Worm (Caenorhabditis elegans) whole organism, mixed stage, embryonic: Measurements from ENCODE around the gene F57H12.6.

Source experiments
- M03D4.4 ChIP-seq: sonication (generic microtip); optimal IDR thresholded peaks from 2 replicates; lab custom pipeline; 2017; ENCODE audit warnings: mild to moderate bottlenecking, missing genetic modification characterization, missing compliant biosample characterization
- bed-3 ChIP-seq: fragments of 200-800 bp; sonication (Bioruptor generic); optimal IDR thresholded peaks from 3 replicates; lab custom pipeline; 2018; ENCODE audit warnings: mild to moderate bottlenecking, missing genetic modification characterization, moderate library complexity, missing compliant biosample characterization
- blmp-1 ChIP-seq: fragments of 150-350 bp; optimal IDR thresholded peaks from 2 replicates; lab custom pipeline; 2014; ENCODE audit warnings: missing biosample characterization, missing genetic modification characterization
- ceh-39 ChIP-seq: fragments of 150-350 bp; optimal IDR thresholded peaks from 2 replicates; lab custom pipeline; 2014; ENCODE audit warnings: missing biosample characterization, missing genetic modification characterization
- ceh-43 ChIP-seq: fragments of 200-800 bp; sonication (Bioruptor generic); optimal IDR thresholded peaks from 2 replicates; lab custom pipeline; 2018; ENCODE audit warnings: mild to moderate bottlenecking, missing genetic modification characterization, moderate library complexity, missing compliant biosample characterization
- ces-1 ChIP-seq: fragments of 150-350 bp; optimal IDR thresholded peaks from 2 replicates; lab custom pipeline; 2014; ENCODE audit warnings: missing biosample characterization, missing genetic modification reagents, missing genetic modification characterization
- cnd-1 ChIP-seq: fragments of 200-800 bp; sonication (Bioruptor generic); optimal IDR thresholded peaks from 2 replicates; lab custom pipeline; 2018; ENCODE audit warnings: mild to moderate bottlenecking, missing genetic modification characterization, missing compliant biosample characterization
- drap-1 ChIP-seq: fragments of 200-800 bp; sonication (Bioruptor generic); optimal IDR thresholded peaks from 3 replicates; lab custom pipeline; 2018; ENCODE audit warnings: mild to moderate bottlenecking, missing genetic modification characterization, missing compliant biosample characterization
- elt-1 ChIP-seq: sonication (generic microtip); optimal IDR thresholded peaks from 2 replicates; lab custom pipeline; 2017; ENCODE audit warnings: missing genetic modification characterization, mild to moderate bottlenecking, missing compliant biosample characterization, antibody characterized with exemption, moderate library complexity, borderline replicate concordance; ENCODE audit not compliant: insufficient read depth
- elt-3 ChIP-seq: fragments of 150-350 bp; optimal IDR thresholded peaks from 2 replicates; lab custom pipeline; 2014; ENCODE audit warnings: missing biosample characterization, missing genetic modification characterization
- flh-1 ChIP-seq: fragments of 200-800 bp; sonication (Bioruptor generic); optimal IDR thresholded peaks from 2 replicates; lab custom pipeline; 2018; ENCODE audit warnings: mild to moderate bottlenecking, missing genetic modification characterization, moderate library complexity, missing compliant biosample characterization
- ham-2 ChIP-seq: fragments of 200-800 bp; sonication (Bioruptor generic); optimal IDR thresholded peaks from 2 replicates; lab custom pipeline; 2018; ENCODE audit warnings: mild to moderate bottlenecking, missing genetic modification characterization, missing compliant biosample characterization
- hlh-1 ChIP-seq: fragments of 150-350 bp; optimal IDR thresholded peaks from 2 replicates; lab custom pipeline; 2014; ENCODE audit warnings: missing biosample characterization, missing genetic modification reagents, missing genetic modification characterization
- lin-13 ChIP-seq: fragments of 150-350 bp; optimal IDR thresholded peaks from 2 replicates; lab custom pipeline; 2014; ENCODE audit warnings: missing biosample characterization, missing genetic modification characterization
- lin-32 ChIP-seq: fragments of 200-800 bp; sonication (Bioruptor generic); optimal IDR thresholded peaks from 2 replicates; lab custom pipeline; 2018; ENCODE audit warnings: mild to moderate bottlenecking, missing genetic modification characterization, missing compliant biosample characterization
- lsy-2 ChIP-seq: fragments of 150-350 bp; optimal IDR thresholded peaks from 2 replicates; lab custom pipeline; 2014; ENCODE audit warnings: missing biosample characterization, missing genetic modification characterization
- mep-1 ChIP-seq: fragments of 150-350 bp; optimal IDR thresholded peaks from 2 replicates; lab custom pipeline; 2017; ENCODE audit warnings: missing biosample characterization, missing genetic modification reagents, missing genetic modification characterization, inconsistent platforms
- nhr-12 ChIP-seq: fragments of 150-350 bp; optimal IDR thresholded peaks from 2 replicates; lab custom pipeline; 2014; ENCODE audit warnings: missing biosample characterization, missing genetic modification characterization
- nhr-2 ChIP-seq: fragments of 150-350 bp; optimal IDR thresholded peaks from 2 replicates; lab custom pipeline; 2014; ENCODE audit warnings: missing biosample characterization, missing genetic modification characterization
- nhr-237 ChIP-seq: fragments of 150-350 bp; optimal IDR thresholded peaks from 2 replicates; lab custom pipeline; 2014; ENCODE audit warnings: missing biosample characterization, missing genetic modification characterization
- nhr-28 ChIP-seq: fragments of 150-350 bp; optimal IDR thresholded peaks from 2 replicates; lab custom pipeline; 2014; ENCODE audit warnings: missing biosample characterization, missing genetic modification characterization
- nhr-76 ChIP-seq: sonication (generic microtip); optimal IDR thresholded peaks from 2 replicates; lab custom pipeline; 2017; ENCODE audit warnings: missing biosample characterization, missing genetic modification characterization
- pha-4 ChIP-seq: fragments of 150-350 bp; optimal IDR thresholded peaks from 2 replicates; lab custom pipeline; 2018; ENCODE audit warnings: missing biosample characterization, missing genetic modification reagents, missing genetic modification characterization
- snpc-4 ChIP-seq: fragments of 150-350 bp; optimal IDR thresholded peaks from 2 replicates; lab custom pipeline; 2014; ENCODE audit warnings: missing biosample characterization, missing genetic modification characterization
- sptf-1 ChIP-seq: sonication (generic microtip); optimal IDR thresholded peaks from 2 replicates; lab custom pipeline; 2017; ENCODE audit warnings: mild to moderate bottlenecking, missing genetic modification characterization, moderate library complexity, missing compliant biosample characterization
- tbx-8 ChIP-seq: fragments of 200-800 bp; sonication (Bioruptor generic); optimal IDR thresholded peaks from 2 replicates; lab custom pipeline; 2018; ENCODE audit warnings: mild to moderate bottlenecking, missing genetic modification characterization, moderate library complexity, missing compliant biosample characterization
- unc-120 ChIP-seq: sonication (generic microtip); optimal IDR thresholded peaks from 2 replicates; lab custom pipeline; 2017; ENCODE audit warnings: missing genetic modification characterization, missing compliant biosample characterization; ENCODE audit not compliant: poor library complexity, severe bottlenecking
- unc-39 ChIP-seq: fragments of 150-350 bp; optimal IDR thresholded peaks from 2 replicates; lab custom pipeline; 2014; ENCODE audit warnings: missing biosample characterization, missing genetic modification characterization
- zip-8 ChIP-seq: fragments of 150-350 bp; optimal IDR thresholded peaks from 2 replicates; lab custom pipeline; 2014; ENCODE audit warnings: missing biosample characterization, missing genetic modification characterization
- ztf-11 ChIP-seq: fragments of 150-350 bp; optimal IDR thresholded peaks from 2 replicates; lab custom pipeline; 2014; ENCODE audit warnings: missing biosample characterization, missing genetic modification characterization

Gene F57H12.6

ce11 chrIV:8007549-8007948 is 31.4 kb upstream of the F57H12.6 start:
- TF ChIP-seq blmp-1 (tag; lab: Kevin White, UChicago) = no peak
- TF ChIP-seq nhr-2 = no peak
- TF ChIP-seq hlh-1 (tag; lab: Kevin White, UChicago) = no peak
- no peak for TF ChIP-seq nhr-76 (tag; lab: Kevin White, UChicago)
- no peak for TF ChIP-seq ces-1 (GFP tag; lab: Kevin White, UChicago)
- no peak for TF ChIP-seq nhr-28 (tag; lab: Kevin White, UChicago)
- TF ChIP-seq pha-4 = no peak
- no peak for TF ChIP-seq sptf-1 (tag; lab: Kevin White, UChicago)
- no peak for TF ChIP-seq cnd-1 (tag; lab: Kevin White, UChicago)
- no peak for TF ChIP-seq zip-8 (tag; lab: Kevin White, UChicago)
- TF ChIP-seq lsy-2 (tag; lab: Kevin White, UChicago) = no peak
- no peak for TF ChIP-seq nhr-12 (tag; lab: Kevin White, UChicago)
- no peak for TF ChIP-seq lin-13
- no peak for TF ChIP-seq ceh-39
- no peak for TF ChIP-seq ceh-43 (GFP tag; lab: Kevin White, UChicago)
- no peak for TF ChIP-seq snpc-4 (tag; lab: Kevin White, UChicago)
- TF ChIP-seq elt-3 (tag; lab: Kevin White, UChicago) = no peak
- no peak for TF ChIP-seq lin-32 (GFP tag; lab: Kevin White, UChicago)

- TF ChIP-seq drap-1 = no peak
- TF ChIP-seq nhr-28 (tag; lab: Kevin White, UChicago) = no peak
- no peak for TF ChIP-seq elt-1 (tag; lab: Kevin White, UChicago)
- no peak for TF ChIP-seq ces-1 (GFP tag; lab: Kevin White, UChicago)
- TF ChIP-seq unc-120 = no peak
- TF ChIP-seq elt-3 (tag; lab: Kevin White, UChicago) = no peak
- no peak for TF ChIP-seq tbx-8
- TF ChIP-seq nhr-2 = peak; percentile 68
- TF ChIP-seq sptf-1 (tag; lab: Kevin White, UChicago) = no peak
- TF ChIP-seq mep-1 (tag; lab: Kevin White, UChicago) = no peak
- TF ChIP-seq unc-39 (tag; lab: Kevin White, UChicago) = no peak
- TF ChIP-seq hlh-1 (tag; lab: Kevin White, UChicago) = no peak
- TF ChIP-seq zip-8 (tag; lab: Kevin White, UChicago) = peak; percentile 51
Observed at ce11 chrIV:8006161-8006560, 30.1 kb upstream of the F57H12.6 start.

ce11 chrIV:8005376-8005775 is 29.3 kb upstream of the F57H12.6 start:
- TF ChIP-seq snpc-4 (tag; lab: Kevin White, UChicago) (no peak), nhr-2 (no peak), cnd-1 (tag; lab: Kevin White, UChicago) (no peak)
- TF ChIP-seq, all 35 proteins: peak for 0

ce11 chrIV:8004019-8004418 is 27.9 kb upstream of the F57H12.6 start, which contains the start of gene rig-4:
Gene rig-4 (minus strand): TSS chrIV:8004119.
- TF ChIP-seq ceh-39 (no peak), unc-120 (no peak), ceh-43 (GFP tag; lab: Kevin White, UChicago) (no peak), snpc-4 (tag; lab: Kevin White, UChicago) (no peak), bed-3 (GFP tag; lab: Kevin White, UChicago) (no peak), cnd-1 (tag; lab: Kevin White, UChicago) (no peak), mep-1 (tag; lab: Kevin White, UChicago) (no peak), hlh-1 (tag; lab: Kevin White, UChicago) (no peak), M03D4.4 (tag; lab: Kevin White, UChicago) (no peak), ztf-11 (tag; lab: Kevin White, UChicago) (no peak), lin-32 (GFP tag; lab: Kevin White, UChicago) (no peak), nhr-2 (no peak), flh-1 (GFP tag; lab: Kevin White, UChicago) (no peak)

- no peak for TF ChIP-seq cnd-1 (tag; lab: Kevin White, UChicago)
- TF ChIP-seq ceh-43 (GFP tag; lab: Kevin White, UChicago) = no peak
- no peak for TF ChIP-seq nhr-237 (tag; lab: Kevin White, UChicago)
- peak; percentile 38 for TF ChIP-seq zip-8 (tag; lab: Kevin White, UChicago)
- TF ChIP-seq ham-2 (GFP tag; lab: Kevin White, UChicago) = no peak
- TF ChIP-seq nhr-2 = peak; percentile 85
- no peak for TF ChIP-seq flh-1 (GFP tag; lab: Kevin White, UChicago)
- no peak for TF ChIP-seq tbx-8
- TF ChIP-seq, all 35 proteins: peak for 2
Observed at ce11 chrIV:8000763-8001162, 24.7 kb upstream of the F57H12.6 start.
